Fruit fly (Drosophila melanogaster) whole organism: ENCODE data around the gene CG8833.

Experiments used
- CG8478 ChIP-seq: fragments of >200 bp; optimal IDR thresholded peaks from 2 replicates; lab custom pipeline; 2018; ENCODE audit warnings: inconsistent platforms
- Dll ChIP-seq: fragments of >200 bp; optimal IDR thresholded peaks from 2 replicates; lab custom pipeline; 2017
- EcR ChIP-seq, 2 experiments: fragments of >200 bp; optimal IDR thresholded peaks; 2 replicates each; lab custom pipeline; 2017; ENCODE audit warnings: missing biosample characterization in 2 of 2, missing genetic modification characterization in 2 of 2, missing genetic modification reagents in 2 of 2
- pan ChIP-seq: fragments of >200 bp; optimal IDR thresholded peaks from 2 replicates; lab custom pipeline; 2017
- psq ChIP-seq: fragments of >200 bp; optimal IDR thresholded peaks from 2 replicates; lab custom pipeline; 2017
- usp ChIP-seq: fragments of >200 bp; optimal IDR thresholded peaks from 2 replicates; lab custom pipeline; 2017; ENCODE audit warnings: missing biosample characterization, missing genetic modification characterization, mixed read lengths

- no peak for TF ChIP-seq pan (lab: Kevin White, UChicago)
- no peak for TF ChIP-seq usp
- no peak for TF ChIP-seq Dll
- no peak for TF ChIP-seq psq (lab: Kevin White, UChicago)
- TF ChIP-seq EcR (GFP tag; optimal IDR thresholded peaks at IDR 0.05; lab: Kevin White, UChicago), result no peak
- TF ChIP-seq CG8478 (lab: Kevin White, UChicago), result no peak
Observed at dm6 chr3L:13938470-13939150, 9.8 kb upstream of the CG8833 start.
